Fruit fly (Drosophila melanogaster) whole organism, pupa: Measurements from ENCODE around the gene RNaseX25.

Source experiments
- CG10348 ChIP-seq: fragments of 200-800 bp; sonication (Bioruptor generic); IDR thresholded peaks from 2 replicates; pipeline ENCODE4 v1.3.6; 2022; ENCODE audit warnings: missing biosample characterization, missing genetic modification characterization
- CG12605 ChIP-seq: fragments of 200-800 bp; sonication (Bioruptor generic); IDR thresholded peaks from 2 replicates; pipeline ENCODE4 v1.3.6; 2022; ENCODE audit warnings: missing biosample characterization, missing genetic modification characterization
- CG13204 ChIP-seq: fragments of 200-800 bp; sonication (Bioruptor generic); optimal IDR thresholded peaks from 2 replicates; lab custom pipeline; 2018; ENCODE audit warnings: missing biosample characterization, mild to moderate bottlenecking, missing genetic modification characterization, moderate library complexity
- CG8159 ChIP-seq: fragments of 200-800 bp; sonication (Bioruptor generic); optimal IDR thresholded peaks from 3 replicates; lab custom pipeline; 2018; ENCODE audit warnings: missing biosample characterization, mild to moderate bottlenecking, missing genetic modification characterization, moderate library complexity
- CG9948 ChIP-seq: fragments of 200-800 bp; sonication (Bioruptor generic); optimal IDR thresholded peaks from 2 replicates; lab custom pipeline; 2018; ENCODE audit warnings: missing biosample characterization, mild to moderate bottlenecking, missing genetic modification characterization, moderate library complexity
- EcR ChIP-seq: fragments of 200-800 bp; sonication (Bioruptor generic); optimal IDR thresholded peaks from 3 replicates; lab custom pipeline; 2019; ENCODE audit warnings: missing biosample characterization, missing genetic modification characterization, mild to moderate bottlenecking, moderate library complexity, missing genetic modification reagents
- Pif1A ChIP-seq: fragments of 200-800 bp; sonication (Bioruptor generic); optimal IDR thresholded peaks from 3 replicates; lab custom pipeline; 2016; ENCODE audit warnings: missing biosample characterization, missing genetic modification characterization
- Snoo ChIP-seq: fragments of 200-800 bp; sonication (Bioruptor generic); optimal IDR thresholded peaks from 3 replicates; lab custom pipeline; 2017; ENCODE audit warnings: missing biosample characterization, mild to moderate bottlenecking, missing genetic modification characterization, inconsistent platforms
- fd96Ca ChIP-seq: fragments of 200-800 bp; sonication (Bioruptor generic); IDR thresholded peaks from 3 replicates; pipeline ENCODE4 v1.3.6; 2022; ENCODE audit warnings: missing biosample characterization, missing genetic modification characterization
- gl ChIP-seq: fragments of 200-800 bp; sonication (Bioruptor generic); optimal IDR thresholded peaks from 2 replicates; lab custom pipeline; 2018; ENCODE audit warnings: missing biosample characterization, mild to moderate bottlenecking, missing genetic modification characterization

- TF ChIP-seq CG8159 (tag; lab: Kevin White, UChicago) (no peak), Snoo (no peak), fd96Ca (no peak), CG9948 (tag; lab: Kevin White, UChicago) (no peak), EcR (GFP tag; lab: Kevin White, UChicago) (no peak), gl (tag; lab: Kevin White, UChicago) (no peak), CG13204 (GFP tag; lab: Kevin White, UChicago) (no peak), CG10348 (GFP tag; lab: Robert Waterston, UW) (no peak), Pif1A (GFP tag; lab: Kevin White, UChicago) (no peak), CG12605 (GFP tag; lab: Robert Waterston, UW) (no peak)
Observed at dm6 chr3L:7940558-7941238, 29.7 kb upstream of the RNaseX25 start.
